Worm (Caenorhabditis elegans): ENCODE results near the gene lron-14.

lron-14 gene

DNA sequence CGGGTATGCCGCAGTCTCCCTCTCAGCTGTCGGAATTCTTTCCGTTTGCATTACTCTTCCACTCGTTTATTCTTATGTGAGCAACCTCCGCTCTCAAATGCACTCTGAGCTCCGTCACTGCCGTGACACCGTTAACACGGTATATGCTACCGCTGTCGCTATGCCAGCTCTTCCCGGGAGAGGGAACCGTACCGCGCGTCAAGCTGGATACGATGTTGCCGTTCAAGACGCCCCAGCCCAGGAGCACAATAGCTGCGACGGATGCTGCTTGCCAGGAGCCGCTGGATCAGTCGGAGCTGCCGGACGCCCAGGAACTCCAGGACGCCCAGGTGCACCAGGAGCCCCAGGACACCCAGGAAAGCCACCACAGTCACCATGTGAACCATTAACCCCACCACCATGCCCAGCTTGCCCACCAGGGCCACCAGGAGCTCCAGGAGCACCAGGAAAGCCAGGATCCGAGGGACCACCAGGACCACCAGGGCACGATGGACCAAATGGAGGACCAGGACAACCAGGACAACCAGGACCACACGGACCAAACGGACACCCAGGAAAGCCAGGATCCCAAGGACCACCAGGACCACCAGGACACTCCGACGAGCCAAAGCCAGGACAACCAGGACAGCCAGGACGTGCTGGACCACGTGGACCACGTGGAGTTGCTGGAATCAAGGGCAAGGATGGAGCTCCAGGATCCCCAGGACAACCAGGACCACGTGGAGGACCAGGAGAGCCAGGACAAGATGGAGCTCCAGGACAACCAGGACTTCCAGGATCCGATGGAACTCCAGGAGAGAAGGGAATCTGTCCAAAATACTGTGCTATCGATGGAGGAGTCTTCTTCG lies 2.7 kb downstream of the lron-14 start (continued):
- TF ChIP-seq ama-1 (optimal IDR thresholded peaks at IDR 0.05): no peak
- no peak for TF ChIP-seq tag-97 (GFP tag; IDR thresholded peaks at IDR 0.05)
- no peak for TF ChIP-seq nhr-25 (tag; optimal IDR thresholded peaks at IDR 0.05; ENCODE audit: borderline replicate concordance, insufficient read depth)
- TF ChIP-seq spr-3 (GFP tag; optimal IDR thresholded peaks at IDR 0.05): no peak
- no peak for TF ChIP-seq ZK337.2 (GFP tag; IDR thresholded peaks at IDR 0.05)
- no peak for TF ChIP-seq lin-15B (tag; optimal IDR thresholded peaks at IDR 0.05)
- no peak for TF ChIP-seq lin-38 (GFP tag; IDR thresholded peaks at IDR 0.05)
- TF ChIP-seq spr-1 (tag; optimal IDR thresholded peaks at IDR 0.05): peak; percentile 7
- TF ChIP-seq lin-13 (GFP tag; optimal IDR thresholded peaks at IDR 0.05): no peak
- TF ChIP-seq nhr-42 (GFP tag; IDR thresholded peaks at IDR 0.05): no peak
- no peak for TF ChIP-seq hlh-30 (tag; optimal IDR thresholded peaks at IDR 0.05; ENCODE audit: insufficient read depth)
- 0 out of 2 replicates have a peak, but pooled peaks have one; percentile 38 for TF ChIP-seq ctbp-1 (GFP tag; IDR thresholded peaks at IDR 0.05)
- no peak for TF ChIP-seq zip-2 (tag; optimal IDR thresholded peaks at IDR 0.05)
- TF ChIP-seq Y48G9A.11 (GFP tag; IDR thresholded peaks at IDR 0.05): no peak
- no peak for TF ChIP-seq fkh-10 (GFP tag; optimal IDR thresholded peaks at IDR 0.05)
- TF ChIP-seq hmg-1.1 (GFP tag; IDR thresholded peaks at IDR 0.05): 0 out of 2 replicates have a peak, but pooled peaks have one; percentile 27
- no peak for TF ChIP-seq ceh-28 (tag; optimal IDR thresholded peaks at IDR 0.05)
- TF ChIP-seq ztf-7 (tag; optimal IDR thresholded peaks at IDR 0.05): no peak
- no peak for TF ChIP-seq ceh-62 (tag; optimal IDR thresholded peaks at IDR 0.05)
- TF ChIP-seq unc-39 (tag; optimal IDR thresholded peaks at IDR 0.05): no peak
- no peak for TF ChIP-seq zag-1 (tag; optimal IDR thresholded peaks at IDR 0.05)
- TF ChIP-seq F44E2.7 (GFP tag; IDR thresholded peaks at IDR 0.05): no peak
- peak; percentile 36; the same call in 1 of the 2 replicates for TF ChIP-seq T26A8.4 (GFP tag; IDR thresholded peaks at IDR 0.05)
- no peak for TF ChIP-seq ceh-32 (tag; optimal IDR thresholded peaks at IDR 0.05; ENCODE audit: poor library complexity)
- no peak for TF ChIP-seq R02D3.7 (tag; optimal IDR thresholded peaks at IDR 0.05)
- TF ChIP-seq ceh-44 (GFP tag; IDR thresholded peaks at IDR 0.05): no peak
- no peak for TF ChIP-seq Y5F2A.4 (GFP tag; optimal IDR thresholded peaks at IDR 0.05)
- TF ChIP-seq lin-39 (tag; optimal IDR thresholded peaks at IDR 0.05): no peak
- no peak for TF ChIP-seq snpc-1.2 (GFP tag; IDR thresholded peaks at IDR 0.05)
- TF ChIP-seq set-16 (GFP tag; IDR thresholded peaks at IDR 0.05): peak; percentile 97

ce11 chrIV:9563079-9563478 lies 3.3 kb downstream of the lron-14 start, which contains the start of gene col-122:
col-122 (plus strand) TSS chrIV:9563379.
- peak; percentile 47 for TF ChIP-seq cey-2 (tag; optimal IDR thresholded peaks at IDR 0.05; ENCODE audit: borderline replicate concordance, insufficient read depth)
- TF ChIP-seq dve-1 (tag; optimal IDR thresholded peaks at IDR 0.05; ENCODE audit: insufficient read depth): no peak

- TF ChIP-seq F44E2.7 (GFP tag; IDR thresholded peaks at IDR 0.05): no peak
Measured at ce11 chrIV:9545986-9546385, 20.4 kb downstream of the lron-14 start, which contains the start of gene T05A1.5. T05A1.5 (plus strand) TSS chrIV:9546286.

DNA sequence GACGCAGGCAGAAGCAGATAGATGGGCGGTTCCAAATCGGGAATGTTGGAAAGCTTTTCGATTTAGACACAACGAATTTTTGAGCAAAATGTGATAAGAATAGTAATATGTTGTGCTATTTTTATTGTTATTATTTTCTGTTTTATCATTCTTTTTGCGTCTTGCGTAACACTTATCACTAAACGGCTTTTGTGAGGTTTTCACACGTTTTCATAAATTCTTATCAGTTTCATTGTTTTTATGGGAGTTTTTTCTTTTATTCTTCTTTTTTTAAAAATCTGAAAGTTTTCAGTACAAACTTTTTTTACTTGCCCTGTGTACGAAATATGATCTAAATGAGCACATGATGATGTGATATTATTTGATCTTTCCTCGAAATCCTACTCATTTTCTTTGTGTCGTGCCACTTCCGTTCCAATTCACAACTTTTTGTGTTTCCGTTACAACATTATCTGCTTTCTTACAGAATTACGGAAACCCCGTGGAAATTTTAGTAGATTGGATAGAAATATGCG lies 26.0 kb downstream of the lron-14 start, which contains the start of gene fbl-1:
Gene fbl-1 (plus strand): TSS at position 465 of the 515 bp plus-strand sequence.
- no peak for TF ChIP-seq ces-1 (GFP tag; optimal IDR thresholded peaks at IDR 0.05)
- TF ChIP-seq pqm-1 (tag; optimal IDR thresholded peaks at IDR 0.05): peak; percentile 69
- TF ChIP-seq hif-1 (tag; optimal IDR thresholded peaks at IDR 0.05): no peak
- peak; percentile 84 for TF ChIP-seq php-3 (GFP tag; IDR thresholded peaks at IDR 0.05)
- TF ChIP-seq hlh-11 (tag; optimal IDR thresholded peaks at IDR 0.05): peak; percentile 29
- no peak for TF ChIP-seq egl-27 (tag; optimal IDR thresholded peaks at IDR 0.05)
- TF ChIP-seq Y75B8A.6 (GFP tag; IDR thresholded peaks at IDR 0.05): no peak
- no peak for TF ChIP-seq mxl-3 (GFP tag; optimal IDR thresholded peaks at IDR 0.05)
- no peak for TF ChIP-seq zfp-2 (tag; optimal IDR thresholded peaks at IDR 0.05)
- no peak for TF ChIP-seq dmd-8 (GFP tag; IDR thresholded peaks at IDR 0.05)
- no peak for TF ChIP-seq nhr-41 (GFP tag; IDR thresholded peaks at IDR 0.05)
- TF ChIP-seq duxl-1 (tag; optimal IDR thresholded peaks at IDR 0.05; ENCODE audit: poor library complexity): no peak
- TF ChIP-seq nhr-48 (tag; optimal IDR thresholded peaks at IDR 0.05): no peak
